Worm (Caenorhabditis elegans): Measurements from ENCODE around the gene nkat-1.

The nkat-1 gene

ce11 chrX:14145634-14146033 lies 5.7 kb upstream of the nkat-1 start:
- no peak for TF ChIP-seq ceh-36 (tag; optimal IDR thresholded peaks at IDR 0.05)
- TF ChIP-seq tra-4 (tag; optimal IDR thresholded peaks at IDR 0.05): no peak
- TF ChIP-seq B0310.2 (tag; optimal IDR thresholded peaks at IDR 0.05): no peak
- no peak for TF ChIP-seq pes-1 (GFP tag; IDR thresholded peaks at IDR 0.05)
- TF ChIP-seq F13C5.2 (tag; optimal IDR thresholded peaks at IDR 0.05): no peak
- TF ChIP-seq hmg-4 (GFP tag; optimal IDR thresholded peaks at IDR 0.05): no peak
- TF ChIP-seq ceh-13 (GFP tag; optimal IDR thresholded peaks at IDR 0.05): no peak
- TF ChIP-seq aly-1 (tag; optimal IDR thresholded peaks at IDR 0.05): no peak
- TF ChIP-seq scrt-1 (GFP tag; IDR thresholded peaks at IDR 0.05): no peak
- no peak for TF ChIP-seq tbx-37 (GFP tag; conservative IDR thresholded peaks at IDR 0.05)
- TF ChIP-seq hnd-1 (tag; optimal IDR thresholded peaks at IDR 0.05): no peak
- TF ChIP-seq hmbx-1 (tag; optimal IDR thresholded peaks at IDR 0.05): no peak
- TF ChIP-seq ama-1 (optimal IDR thresholded peaks at IDR 0.05): no peak
- TF ChIP-seq flt-1 (GFP tag; IDR thresholded peaks at IDR 0.05): no peak
- no peak for TF ChIP-seq tbx-11 (GFP tag; IDR thresholded peaks at IDR 0.05)
- no peak for TF ChIP-seq ets-7 (tag; optimal IDR thresholded peaks at IDR 0.05)
- no peak for TF ChIP-seq sea-1 (GFP tag; conservative IDR thresholded peaks at IDR 0.05)

DNA sequence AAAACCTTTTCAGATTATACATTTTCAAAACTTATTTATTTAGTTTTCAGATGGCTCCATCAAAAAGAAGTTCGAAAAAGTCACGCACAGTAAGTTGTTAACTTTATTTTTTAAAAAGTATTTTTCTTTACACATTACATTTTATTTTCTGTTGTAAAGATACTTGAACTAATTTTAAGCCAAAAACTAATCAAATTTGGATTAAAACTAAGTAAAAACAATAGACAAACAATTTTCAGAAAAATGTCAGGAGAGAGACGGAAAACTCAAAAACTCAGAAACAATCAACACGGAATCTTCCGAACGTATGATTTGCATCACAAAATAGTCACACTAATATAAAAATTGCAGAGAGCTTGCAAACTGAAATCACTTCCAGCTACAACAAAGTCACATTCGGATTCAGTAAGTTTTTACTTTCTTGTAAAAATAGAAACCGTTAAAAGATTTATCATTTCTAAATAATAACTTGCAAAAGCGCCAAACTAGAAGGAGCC lies 2.0 kb upstream of the nkat-1 start, which contains the start of gene ceh-89:
Gene ceh-89 (plus strand): TSS at position 51 of the 497 bp plus-strand sequence.
- no peak for TF ChIP-seq tbx-37 (GFP tag; conservative IDR thresholded peaks at IDR 0.05)
- no peak for TF ChIP-seq scrt-1 (GFP tag; IDR thresholded peaks at IDR 0.05)
- TF ChIP-seq pes-1 (GFP tag; IDR thresholded peaks at IDR 0.05): no peak
- no peak for TF ChIP-seq aly-1 (tag; optimal IDR thresholded peaks at IDR 0.05)
- no peak for TF ChIP-seq ets-7 (tag; optimal IDR thresholded peaks at IDR 0.05)
- TF ChIP-seq F13C5.2 (tag; optimal IDR thresholded peaks at IDR 0.05): no peak
- no peak for TF ChIP-seq hmbx-1 (tag; optimal IDR thresholded peaks at IDR 0.05)
- no peak for TF ChIP-seq flt-1 (GFP tag; IDR thresholded peaks at IDR 0.05)
- no peak for TF ChIP-seq ceh-13 (GFP tag; optimal IDR thresholded peaks at IDR 0.05)
- TF ChIP-seq ceh-36 (tag; optimal IDR thresholded peaks at IDR 0.05): no peak
- TF ChIP-seq hnd-1 (tag; optimal IDR thresholded peaks at IDR 0.05): no peak

ce11 chrX:14141344-14141841 lies 1.5 kb upstream of the nkat-1 start:
- TF ChIP-seq ceh-13 (GFP tag; optimal IDR thresholded peaks at IDR 0.05): no peak
- TF ChIP-seq scrt-1 (GFP tag; IDR thresholded peaks at IDR 0.05): no peak
- no peak for TF ChIP-seq tbx-37 (GFP tag; conservative IDR thresholded peaks at IDR 0.05)
- no peak for TF ChIP-seq flt-1 (GFP tag; IDR thresholded peaks at IDR 0.05)

DNA sequence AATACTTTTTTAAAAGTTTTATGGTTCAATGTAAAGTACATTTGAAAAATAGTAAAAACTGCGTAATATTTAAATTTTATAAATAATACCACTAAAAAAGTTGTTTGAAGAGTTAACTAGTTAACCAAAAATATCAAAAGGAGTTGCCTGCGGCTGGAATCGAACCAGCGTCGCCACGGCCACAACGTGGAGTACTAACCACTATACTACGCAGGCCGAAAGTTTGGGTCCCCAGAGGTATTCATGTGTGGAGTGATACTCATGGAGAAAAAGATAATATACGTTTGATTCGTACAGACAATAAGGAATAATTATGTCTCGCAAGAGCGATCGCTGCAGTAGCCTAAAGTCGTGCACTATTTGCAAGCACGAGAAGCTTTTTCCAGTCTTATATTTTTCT lies 3.1 kb downstream of the nkat-1 start:
- 0 out of 2 replicates have a peak, but pooled peaks have one; percentile 38 for TF ChIP-seq scrt-1 (GFP tag; IDR thresholded peaks at IDR 0.05)
- TF ChIP-seq pes-1 (GFP tag; IDR thresholded peaks at IDR 0.05): peak; percentile 67
- TF ChIP-seq flt-1 (GFP tag; IDR thresholded peaks at IDR 0.05): 0 out of 2 replicates have a peak, but pooled peaks have one; percentile 15

DNA sequence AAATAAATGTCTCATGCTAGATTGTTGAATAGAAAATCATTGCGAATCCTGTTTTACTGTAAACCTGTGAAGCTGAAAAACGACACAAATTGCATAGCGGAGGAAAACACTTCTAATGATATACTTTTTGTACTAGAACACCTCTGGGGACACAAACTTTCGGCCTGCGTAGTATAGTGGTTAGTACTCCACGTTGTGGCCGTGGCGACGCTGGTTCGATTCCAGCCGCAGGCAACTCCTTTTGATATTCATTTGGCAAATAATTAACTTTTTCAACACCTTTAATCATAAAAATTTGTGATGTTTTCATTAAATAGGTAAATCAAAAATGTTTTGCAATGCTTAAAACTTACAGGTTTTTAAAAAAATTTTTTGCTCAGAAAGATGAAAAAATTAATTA lies 5.1 kb downstream of the nkat-1 start:
- no peak for TF ChIP-seq aly-1 (tag; optimal IDR thresholded peaks at IDR 0.05)
- no peak for TF ChIP-seq tbx-11 (GFP tag; IDR thresholded peaks at IDR 0.05)
- no peak for TF ChIP-seq scrt-1 (GFP tag; IDR thresholded peaks at IDR 0.05)
- peak; percentile 11; the same call in 1 of the 2 replicates for TF ChIP-seq flt-1 (GFP tag; IDR thresholded peaks at IDR 0.05)
- peak; percentile 62 for TF ChIP-seq pes-1 (GFP tag; IDR thresholded peaks at IDR 0.05)
- peak; percentile 73; the same call in 1 of the 2 replicates for TF ChIP-seq sea-1 (GFP tag; conservative IDR thresholded peaks at IDR 0.05)

DNA sequence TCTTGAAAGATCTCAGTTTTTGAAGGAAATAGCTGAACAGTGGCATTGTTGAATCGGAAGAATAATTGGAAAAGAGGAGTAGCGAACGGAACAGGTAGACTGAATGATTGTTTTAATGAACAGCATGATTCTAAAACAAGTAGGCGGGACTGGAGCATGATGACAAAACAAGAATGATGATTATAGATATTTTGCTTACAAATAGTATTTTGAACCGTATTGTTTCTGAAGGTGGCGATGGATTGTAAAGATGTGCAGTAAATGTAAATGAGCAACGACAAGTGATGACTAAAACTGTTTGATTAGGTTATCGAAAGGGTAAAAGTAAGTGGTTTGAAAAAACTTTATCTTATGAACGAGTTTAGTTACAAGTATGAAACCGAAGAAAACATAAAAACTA lies 5.7 kb downstream of the nkat-1 start, which contains the start of gene F28H6.8:
Gene F28H6.8 (minus strand): TSS at position 101 of the 400 bp plus-strand sequence.
- TF ChIP-seq pes-1 (GFP tag; IDR thresholded peaks at IDR 0.05): no peak
- TF ChIP-seq sea-1 (GFP tag; conservative IDR thresholded peaks at IDR 0.05): no peak
- TF ChIP-seq B0310.2 (tag; optimal IDR thresholded peaks at IDR 0.05): no peak
- TF ChIP-seq tbx-37 (GFP tag; conservative IDR thresholded peaks at IDR 0.05): no peak
- no peak for TF ChIP-seq aly-1 (tag; optimal IDR thresholded peaks at IDR 0.05)
- no peak for TF ChIP-seq hnd-1 (tag; optimal IDR thresholded peaks at IDR 0.05)
- TF ChIP-seq ceh-36 (tag; optimal IDR thresholded peaks at IDR 0.05): no peak
- no peak for TF ChIP-seq ceh-13 (GFP tag; optimal IDR thresholded peaks at IDR 0.05)
- TF ChIP-seq ama-1 (optimal IDR thresholded peaks at IDR 0.05): no peak
- no peak for TF ChIP-seq ets-7 (tag; optimal IDR thresholded peaks at IDR 0.05)
- no peak for TF ChIP-seq scrt-1 (GFP tag; IDR thresholded peaks at IDR 0.05)
- TF ChIP-seq F13C5.2 (tag; optimal IDR thresholded peaks at IDR 0.05): no peak
- TF ChIP-seq tra-4 (tag; optimal IDR thresholded peaks at IDR 0.05): no peak
- no peak for TF ChIP-seq tbx-11 (GFP tag; IDR thresholded peaks at IDR 0.05)
- no peak for TF ChIP-seq hmg-4 (GFP tag; optimal IDR thresholded peaks at IDR 0.05)

DNA sequence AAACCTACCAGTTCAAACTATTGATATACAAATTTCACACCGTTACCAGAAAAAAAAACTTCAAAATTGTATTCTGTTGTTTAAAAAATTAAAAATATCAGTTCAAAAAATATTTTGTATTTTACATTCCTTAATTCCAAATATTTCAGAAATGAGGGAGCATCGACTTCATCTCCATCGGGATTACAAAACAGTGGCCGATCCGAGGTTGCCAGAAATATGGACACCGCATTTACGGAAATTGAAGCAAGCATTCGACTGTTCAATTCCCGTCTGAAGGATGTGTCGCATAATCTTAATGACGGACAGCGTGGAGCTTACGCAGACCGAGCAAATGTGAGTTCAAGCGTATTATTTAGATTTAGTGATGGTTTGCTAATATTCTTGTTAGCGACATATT lies 7.3 kb downstream of the nkat-1 start:
- no peak for TF ChIP-seq ama-1 (optimal IDR thresholded peaks at IDR 0.05)
- TF ChIP-seq hmg-4 (GFP tag; optimal IDR thresholded peaks at IDR 0.05): no peak
- no peak for TF ChIP-seq hmbx-1 (tag; optimal IDR thresholded peaks at IDR 0.05)
- TF ChIP-seq F13C5.2 (tag; optimal IDR thresholded peaks at IDR 0.05): no peak
- TF ChIP-seq aly-1 (tag; optimal IDR thresholded peaks at IDR 0.05): no peak
- no peak for TF ChIP-seq tbx-11 (GFP tag; IDR thresholded peaks at IDR 0.05)

- TF ChIP-seq F13C5.2 (tag; optimal IDR thresholded peaks at IDR 0.05) (no peak), hmg-4 (GFP tag; optimal IDR thresholded peaks at IDR 0.05) (no peak), hmbx-1 (tag; optimal IDR thresholded peaks at IDR 0.05) (no peak), tra-4 (tag; optimal IDR thresholded peaks at IDR 0.05) (no peak), ceh-13 (GFP tag; optimal IDR thresholded peaks at IDR 0.05) (no peak), ama-1 (optimal IDR thresholded peaks at IDR 0.05) (no peak), ceh-36 (tag; optimal IDR thresholded peaks at IDR 0.05) (no peak), tbx-11 (GFP tag; IDR thresholded peaks at IDR 0.05) (no peak), tbx-37 (GFP tag; conservative IDR thresholded peaks at IDR 0.05) (no peak), flt-1 (GFP tag; IDR thresholded peaks at IDR 0.05) (no peak), pes-1 (GFP tag; IDR thresholded peaks at IDR 0.05) (no peak), sea-1 (GFP tag; conservative IDR thresholded peaks at IDR 0.05) (no peak), aly-1 (tag; optimal IDR thresholded peaks at IDR 0.05) (no peak)
These were observed 8.5 kb downstream of the nkat-1 start for ce11 chrX:14131476-14131875.
